Worm (Caenorhabditis elegans) whole organism, late embryonic: ENCODE results near the gene gpd-4.

Experiments
- F13H6.1 ChIP-seq: sonication (generic microtip); optimal IDR thresholded peaks from 2 replicates; lab custom pipeline; 2016; ENCODE audit warnings: missing genetic modification characterization, missing compliant biosample characterization
- ceh-6 ChIP-seq: fragments of 200-800 bp; sonication (Bioruptor generic); optimal IDR thresholded peaks from 2 replicates; lab custom pipeline; 2018; ENCODE audit warnings: mild to moderate bottlenecking, missing genetic modification characterization, missing compliant biosample characterization
- ets-4 ChIP-seq: sonication (generic microtip); optimal IDR thresholded peaks from 2 replicates; lab custom pipeline; 2016; ENCODE audit warnings: missing genetic modification characterization, missing compliant biosample characterization
- sox-4 ChIP-seq: sonication (generic microtip); optimal IDR thresholded peaks from 2 replicates; lab custom pipeline; 2017; ENCODE audit warnings: mild to moderate bottlenecking, missing genetic modification characterization, inconsistent platforms, missing compliant biosample characterization
- syd-9 ChIP-seq: sonication (generic microtip); optimal IDR thresholded peaks from 2 replicates; lab custom pipeline; 2016; ENCODE audit warnings: mild to moderate bottlenecking, missing genetic modification characterization, moderate library complexity, missing compliant biosample characterization
- tbx-2 ChIP-seq: sonication (generic microtip); optimal IDR thresholded peaks from 2 replicates; lab custom pipeline; 2016; ENCODE audit warnings: missing genetic modification characterization, missing compliant biosample characterization

ce11 chrII:10202275-10202674 lies 31.2 kb downstream of the gpd-4 start:
- TF ChIP-seq tbx-2 (tag; lab: Kevin White, UChicago) (peak; percentile 69), ceh-6 (GFP tag; lab: Kevin White, UChicago) (no peak), syd-9 (tag; lab: Kevin White, UChicago) (peak; percentile 23), sox-4 (tag; lab: Kevin White, UChicago) (no peak), F13H6.1 (tag; lab: Kevin White, UChicago) (no peak), ets-4 (tag; lab: Kevin White, UChicago) (peak; percentile 31)
